Worm (Caenorhabditis elegans): ENCODE measurements around the gene gba-4.
"Not testable (repeated sequence)": the region's sequence is repeated elsewhere in the genome, so short reads cannot be mapped to it uniquely, and the experiment has no call there.

gba-4 gene

DNA sequence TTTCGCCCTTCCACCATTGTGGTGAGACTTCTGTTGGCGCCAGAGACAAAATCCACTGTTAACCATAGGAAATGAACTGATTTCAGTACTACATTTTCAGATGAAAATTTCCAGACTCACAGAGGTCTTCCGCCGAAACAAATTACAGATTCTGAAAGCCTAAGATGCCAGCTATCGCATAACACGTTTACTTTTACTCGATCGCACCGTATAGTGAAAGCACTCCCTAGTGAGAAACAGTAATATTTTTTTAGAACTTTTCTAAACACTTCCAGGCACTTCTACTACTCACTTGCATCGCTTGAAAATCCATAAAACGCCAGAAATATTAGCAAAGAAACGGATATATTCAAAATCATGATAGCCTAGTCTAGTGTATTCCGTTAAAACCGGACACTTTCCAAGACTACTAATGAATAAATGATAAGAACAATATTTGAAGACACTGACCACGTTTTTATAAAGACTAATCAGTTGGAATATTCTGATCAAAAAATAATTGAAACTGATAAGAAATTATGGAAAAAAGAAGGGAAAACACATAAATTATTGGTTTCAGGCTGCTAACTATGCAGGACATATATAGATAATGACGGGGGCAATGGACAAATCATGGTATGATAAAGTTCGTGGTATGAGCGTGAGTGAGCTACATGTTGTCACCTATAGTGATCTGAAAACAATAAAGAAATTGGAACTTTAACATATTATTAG is at the start of gene gba-4:
gba-4 (minus strand) TSS at position 418 of the 714 bp plus-strand sequence.
- TF ChIP-seq nhr-80 (tag; optimal IDR thresholded peaks at IDR 0.05) (peak; percentile 72), tbp1 (GFP tag; optimal IDR thresholded peaks at IDR 0.05) (peak; percentile 75), rpc-1 (tag; optimal IDR thresholded peaks at IDR 0.05) (peak; percentile 42), snpc-4 (tag; optimal IDR thresholded peaks at IDR 0.05) (peak in 1 of 4 experiments; percentile 35), B0261.1 (tag; optimal IDR thresholded peaks at IDR 0.05) (peak; percentile 51)
- TF ChIP-seq rpc-1 (optimal IDR thresholded peaks at IDR 0.05); snpc-4 (GFP tag; optimal IDR thresholded peaks at IDR 0.05): not testable (repeated sequence)

DNA sequence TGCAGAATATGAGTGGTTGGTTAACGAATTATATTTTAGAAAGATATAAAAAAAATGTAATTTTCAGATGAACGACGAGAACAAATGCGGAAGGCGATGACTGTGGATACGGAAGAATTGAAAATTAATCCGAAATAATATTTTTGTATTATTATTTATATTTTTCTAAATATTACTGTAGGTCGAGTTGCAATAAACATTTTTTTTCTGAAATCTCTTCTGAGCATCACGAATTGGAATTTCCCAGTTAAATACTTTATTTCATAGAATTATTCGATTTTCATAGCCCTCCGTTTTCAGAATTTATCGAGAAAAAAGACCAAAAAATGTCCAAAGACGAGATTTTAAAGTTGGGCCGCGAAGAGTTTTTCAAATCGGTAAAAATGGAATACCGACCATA is 46.8 kb upstream of the gba-4 start, which contains the start of gene ZK616.2:
ZK616.2 (plus strand) TSS at position 301 of the 400 bp plus-strand sequence.
- no peak for TF ChIP-seq lin-35 (GFP tag; optimal IDR thresholded peaks at IDR 0.05)
- no peak for TF ChIP-seq ZK185.1 (tag; optimal IDR thresholded peaks at IDR 0.05; ENCODE audit: poor library complexity, severe bottlenecking)
- no peak for TF ChIP-seq B0336.3 (GFP tag; IDR thresholded peaks at IDR 0.05)

DNA sequence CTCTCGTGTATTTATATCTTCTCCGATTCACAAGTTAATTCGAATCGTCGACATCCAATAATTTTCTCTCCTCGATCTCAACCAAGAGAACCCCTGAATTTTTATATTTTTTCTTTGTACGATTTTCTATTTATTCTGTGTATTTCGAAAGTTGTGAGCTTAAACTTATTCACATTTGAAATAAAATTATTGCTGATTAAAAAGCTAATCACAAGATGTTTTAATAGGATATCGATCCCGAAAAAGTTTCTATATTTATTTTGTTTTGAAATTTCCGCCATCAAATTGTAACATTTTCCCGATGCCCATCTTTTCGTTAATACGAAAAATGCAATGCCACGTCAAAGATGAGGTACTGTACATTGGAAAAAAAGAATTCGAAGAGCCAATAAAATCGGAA is 46.1 kb upstream of the gba-4 start, which contains the start of gene ZK616.3:
ZK616.3 (plus strand) TSS at position 301 of the 400 bp plus-strand sequence.
- TF ChIP-seq mel-28 (tag; optimal IDR thresholded peaks at IDR 0.05; ENCODE audit: borderline replicate concordance) (no peak), chd-7 (tag; optimal IDR thresholded peaks at IDR 0.05) (no peak), snpc-4 (GFP tag; optimal IDR thresholded peaks at IDR 0.05) (peak; percentile 10), snpc-4 (tag; optimal IDR thresholded peaks at IDR 0.05) (peak in 1 of 4 experiments; percentile 53)

DNA sequence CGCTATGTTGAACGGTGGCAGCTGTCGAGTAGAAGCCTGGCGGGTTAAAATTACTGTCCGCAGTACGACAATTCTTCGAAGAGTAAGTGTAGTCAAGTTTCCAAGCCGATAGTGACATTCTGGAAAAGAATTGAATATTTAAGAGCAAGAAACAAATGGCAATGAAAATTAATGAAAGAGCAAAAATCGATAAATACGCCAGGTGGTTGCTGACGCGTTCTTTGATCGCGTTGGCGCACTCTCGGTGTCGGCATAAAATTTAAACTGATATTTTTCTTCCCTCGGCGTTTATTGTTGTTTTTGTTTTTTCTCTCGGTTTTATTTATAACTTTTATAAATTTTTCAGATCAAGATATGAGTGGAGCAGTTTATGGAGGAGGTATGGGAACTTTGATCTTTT is 44.0 kb upstream of the gba-4 start, which contains the start of the genes perm-3 and swsn-6:
perm-3 (minus strand) TSS at position 118 of the 400 bp plus-strand sequence.
swsn-6 (plus strand) TSS at position 347 of the 400 bp plus-strand sequence.
- TF ChIP-seq rcor-1 (GFP tag; IDR thresholded peaks at IDR 0.05) (0 out of 2 replicates have a peak, but pooled peaks have one; percentile 30), Y53G8AR.9 (GFP tag; conservative IDR thresholded peaks at IDR 0.05) (peak; percentile 80; the same call in 1 of the 2 replicates), C06A6.2 (GFP tag; conservative IDR thresholded peaks at IDR 0.05) (no peak; the same call in 1 of the 2 replicates), F23B12.7 (tag; optimal IDR thresholded peaks at IDR 0.05; ENCODE audit: insufficient read depth) (peak; percentile 34), gei-17 (GFP tag; optimal IDR thresholded peaks at IDR 0.05) (peak; percentile 16), lin-54 (GFP tag; optimal IDR thresholded peaks at IDR 0.05) (peak; percentile 81), attf-5 (GFP tag; optimal IDR thresholded peaks at IDR 0.05) (peak; percentile 73), lin-35 (GFP tag; optimal IDR thresholded peaks at IDR 0.05) (peak in 2 of 3 experiments; percentile 33 to 79), let-607 (tag; optimal IDR thresholded peaks at IDR 0.05) (peak in 1 of 2 experiments; percentile 8), ztf-18 (tag; optimal IDR thresholded peaks at IDR 0.05) (peak; percentile 96), D2030.7 (GFP tag; IDR thresholded peaks at IDR 0.05) (peak; percentile 46; the same call in 1 of the 2 replicates), unc-130 (GFP tag; optimal IDR thresholded peaks at IDR 0.05) (peak; percentile 14), tbp1 (GFP tag; optimal IDR thresholded peaks at IDR 0.05) (peak; percentile 50), aptf-3 (GFP tag; IDR thresholded peaks at IDR 0.05) (no peak), mcd-1 (GFP tag; IDR thresholded peaks at IDR 0.05) (peak; percentile 83), madf-8 (GFP tag; conservative IDR thresholded peaks at IDR 0.05) (no peak), dox-1 (GFP tag; IDR thresholded peaks at IDR 0.05) (peak; percentile 83), nfya-2 (GFP tag; IDR thresholded peaks at IDR 0.05) (no peak), madf-6 (GFP tag; IDR thresholded peaks at IDR 0.05) (peak; percentile 70; the same call in 1 of the 2 replicates), pha-4 (tag; optimal IDR thresholded peaks at IDR 0.05) (peak; percentile 0), hsf-1 (GFP tag; IDR thresholded peaks at IDR 0.05) (no peak), attf-3 (GFP tag; conservative IDR thresholded peaks at IDR 0.05) (no peak), lin-40 (tag; optimal IDR thresholded peaks at IDR 0.05) (peak; percentile 81), ceh-100 (GFP tag; IDR thresholded peaks at IDR 0.05) (0 out of 2 replicates have a peak, but pooled peaks have one; percentile 22), snpc-4 (GFP tag; optimal IDR thresholded peaks at IDR 0.05) (peak; percentile 81), snpc-4 (tag; optimal IDR thresholded peaks at IDR 0.05) (peak; percentile 50 to 88 (median 77)), ZK185.1 (tag; optimal IDR thresholded peaks at IDR 0.05; ENCODE audit: poor library complexity, severe bottlenecking) (peak; percentile 44), F52B5.7 (tag; optimal IDR thresholded peaks at IDR 0.05) (no peak), B0336.3 (GFP tag; IDR thresholded peaks at IDR 0.05) (peak; percentile 61), Y95B8A.8 (GFP tag; IDR thresholded peaks at IDR 0.05) (no peak), egl-44 (GFP tag; IDR thresholded peaks at IDR 0.05) (no peak), hmg-1.2 (GFP tag; IDR thresholded peaks at IDR 0.05) (peak; percentile 40; the same call in 1 of the 2 replicates), hlh-26 (GFP tag; conservative IDR thresholded peaks at IDR 0.05) (no peak), ztf-26 (tag; optimal IDR thresholded peaks at IDR 0.05) (no peak)

Data from whole organism, young adult.